Fruit fly (Drosophila melanogaster): ENCODE results near the gene robl22E.

robl22E gene

DNA sequence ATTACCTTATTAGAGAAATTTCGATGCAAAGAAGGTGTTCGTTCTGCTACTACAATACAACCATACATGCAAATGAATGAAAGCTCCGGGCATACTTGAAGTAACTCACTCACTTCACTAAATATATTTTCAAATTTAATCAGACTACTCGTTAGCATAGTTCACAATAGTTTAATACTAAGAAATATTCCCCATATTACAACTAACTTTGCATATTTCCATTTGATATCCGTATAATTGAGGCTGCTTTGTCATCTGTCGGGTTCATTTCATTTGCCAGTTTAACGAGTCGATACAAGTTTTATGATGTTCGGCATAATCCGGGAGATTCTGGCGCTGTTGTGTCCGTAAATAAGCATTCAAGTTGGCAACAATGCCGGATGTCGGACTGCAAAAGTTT lies at the start of gene robl22E:
Gene robl22E (minus strand): TSS at position 101 of the 400 bp plus-strand sequence.
- no peak for TF ChIP-seq Pif1B (GFP tag; optimal IDR thresholded peaks at IDR 0.05)
- no peak for TF ChIP-seq CG34367 (tag; optimal IDR thresholded peaks at IDR 0.05)
- TF ChIP-seq CG10348 (GFP tag; IDR thresholded peaks at IDR 0.05), result no peak
- TF ChIP-seq CG17806 (tag; optimal IDR thresholded peaks at IDR 0.05), result no peak
- TF ChIP-seq CG14655 (GFP tag; optimal IDR thresholded peaks at IDR 0.05), result no peak
- no peak for TF ChIP-seq CG32121 (GFP tag; IDR thresholded peaks at IDR 0.05)
- TF ChIP-seq CG9948 (tag; optimal IDR thresholded peaks at IDR 0.05), result no peak
- no peak for TF ChIP-seq CG15710 (tag; optimal IDR thresholded peaks at IDR 0.05)
- no peak for TF ChIP-seq Snoo (tag; optimal IDR thresholded peaks at IDR 0.05)
- no peak for TF ChIP-seq gl (tag; optimal IDR thresholded peaks at IDR 0.05)
- no peak for TF ChIP-seq fd96Ca (GFP tag; IDR thresholded peaks at IDR 0.05)
- no peak for TF ChIP-seq Ets98B (GFP tag; IDR thresholded peaks at IDR 0.05)
- no peak for TF ChIP-seq rn (GFP tag; IDR thresholded peaks at IDR 0.05)

DNA sequence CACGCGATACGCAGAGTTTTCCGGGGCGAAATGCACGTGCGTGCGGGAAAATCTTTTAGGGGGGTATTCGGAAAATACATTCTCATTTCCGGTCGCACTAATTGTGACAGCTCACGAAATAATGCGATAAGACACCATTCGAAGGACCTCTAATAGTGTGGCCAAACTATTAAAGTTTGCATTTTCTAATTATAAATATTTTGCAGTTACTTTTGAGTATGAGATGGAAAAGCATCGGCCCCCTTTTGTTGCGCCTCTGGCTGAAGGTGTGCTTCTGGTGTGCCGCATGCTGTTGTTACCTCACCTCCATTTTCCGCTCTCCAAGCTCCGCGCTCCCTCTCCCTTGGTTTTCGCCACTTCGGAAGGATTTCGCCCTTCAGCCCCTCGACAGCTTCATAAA lies 23.6 kb upstream of the robl22E start:
- no peak for TF ChIP-seq EcR (GFP tag; optimal IDR thresholded peaks at IDR 0.05)
- 0 out of 3 replicates have a peak, but pooled peaks have one; percentile 11 for TF ChIP-seq fd96Ca (GFP tag; IDR thresholded peaks at IDR 0.05)

- TF ChIP-seq fd96Ca (GFP tag; IDR thresholded peaks at IDR 0.05), result no peak
- TF ChIP-seq CG15710 (tag; optimal IDR thresholded peaks at IDR 0.05), result no peak
- no peak for TF ChIP-seq D1 (tag; optimal IDR thresholded peaks at IDR 0.05)
- TF ChIP-seq CG13204 (GFP tag; optimal IDR thresholded peaks at IDR 0.05), result no peak
- no peak for TF ChIP-seq CG32121 (GFP tag; IDR thresholded peaks at IDR 0.05)
- no peak for TF ChIP-seq rn (GFP tag; IDR thresholded peaks at IDR 0.05)
- TF ChIP-seq CG8301 (tag; optimal IDR thresholded peaks at IDR 0.05), result no peak
- no peak for TF ChIP-seq CG8159 (tag; optimal IDR thresholded peaks at IDR 0.05)
- TF ChIP-seq CG10348 (GFP tag; IDR thresholded peaks at IDR 0.05), result no peak
- TF ChIP-seq CG14655 (GFP tag; optimal IDR thresholded peaks at IDR 0.05), result no peak
- no peak for TF ChIP-seq Pif1A (GFP tag; optimal IDR thresholded peaks at IDR 0.05)
- TF ChIP-seq EcR (GFP tag; optimal IDR thresholded peaks at IDR 0.05), result no peak
- TF ChIP-seq CG34367 (tag; optimal IDR thresholded peaks at IDR 0.05), result no peak
- no peak for TF ChIP-seq CG4496 (GFP tag; IDR thresholded peaks at IDR 0.05)
- no peak for TF ChIP-seq CG9948 (tag; optimal IDR thresholded peaks at IDR 0.05)
- no peak for TF ChIP-seq Snoo (tag; optimal IDR thresholded peaks at IDR 0.05)
- no peak for TF ChIP-seq Pif1B (GFP tag; optimal IDR thresholded peaks at IDR 0.05)
- TF ChIP-seq CG12605 (GFP tag; IDR thresholded peaks at IDR 0.05), result no peak
- no peak for TF ChIP-seq CG17806 (tag; optimal IDR thresholded peaks at IDR 0.05)
- TF ChIP-seq gl (tag; optimal IDR thresholded peaks at IDR 0.05), result no peak
These were observed 20.9 kb upstream of the robl22E start, which contains the start of gene eys for dm6 chr2L:2311449-2311848. Gene eys (plus strand): TSS chr2L:2311680.

dm6 chr2L:2307648-2308047 lies 17.1 kb upstream of the robl22E start, which contains the start of gene CG16995:
Gene CG16995 (plus strand): TSS chr2L:2307948.
- TF ChIP-seq CG17806 (tag; optimal IDR thresholded peaks at IDR 0.05) (no peak), CG14655 (GFP tag; optimal IDR thresholded peaks at IDR 0.05) (no peak), CG4496 (GFP tag; IDR thresholded peaks at IDR 0.05) (no peak), CG13204 (GFP tag; optimal IDR thresholded peaks at IDR 0.05) (no peak), Snoo (tag; optimal IDR thresholded peaks at IDR 0.05) (no peak), Ets98B (GFP tag; IDR thresholded peaks at IDR 0.05) (no peak)

DNA sequence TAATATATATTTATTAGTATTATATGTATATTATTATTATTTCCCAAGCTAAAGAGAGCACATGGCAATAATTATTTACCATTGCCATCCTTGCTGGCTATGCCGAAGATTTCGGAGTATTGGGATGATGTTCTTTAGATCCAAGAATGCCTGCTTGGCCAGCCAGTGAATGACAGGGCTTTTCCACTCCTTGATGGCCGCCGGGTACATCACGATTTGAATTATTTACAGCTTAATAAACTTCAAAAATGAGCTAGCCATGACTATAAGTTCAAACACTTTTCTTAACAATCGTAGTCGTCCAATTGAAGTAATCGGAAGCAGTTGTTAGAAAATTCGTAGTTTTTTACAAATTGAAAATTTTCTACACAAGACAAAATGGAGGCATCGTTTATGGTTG lies 9.3 kb upstream of the robl22E start, which contains the start of gene CG31949:
Gene CG31949 (plus strand): TSS at position 301 of the 400 bp plus-strand sequence.
- no peak for TF ChIP-seq Ets98B (GFP tag; IDR thresholded peaks at IDR 0.05)
- no peak for TF ChIP-seq CG8159 (tag; optimal IDR thresholded peaks at IDR 0.05)
- TF ChIP-seq fd96Ca (GFP tag; IDR thresholded peaks at IDR 0.05), result no peak

- TF ChIP-seq CG15710 (tag; optimal IDR thresholded peaks at IDR 0.05) (no peak), CG8159 (tag; optimal IDR thresholded peaks at IDR 0.05) (no peak)
These were observed 1.2 kb downstream of the robl22E start, which contains the start of gene CG17237 for dm6 chr2L:2289316-2289715. Gene CG17237 (minus strand): TSS chr2L:2289416.

dm6 chr2L:2287807-2288206 lies 2.7 kb downstream of the robl22E start, which contains the start of gene CG42658:
Gene CG42658 (minus strand): TSS chr2L:2287907.
- TF ChIP-seq CG8301 (tag; optimal IDR thresholded peaks at IDR 0.05), result no peak
- no peak for TF ChIP-seq CG12605 (GFP tag; IDR thresholded peaks at IDR 0.05)
- TF ChIP-seq EcR (GFP tag; optimal IDR thresholded peaks at IDR 0.05), result no peak
- no peak for TF ChIP-seq CG8159 (tag; optimal IDR thresholded peaks at IDR 0.05)
- no peak for TF ChIP-seq CG9948 (tag; optimal IDR thresholded peaks at IDR 0.05)
- TF ChIP-seq Snoo (tag; optimal IDR thresholded peaks at IDR 0.05), result no peak
- TF ChIP-seq Pif1A (GFP tag; optimal IDR thresholded peaks at IDR 0.05), result no peak
- TF ChIP-seq CG32121 (GFP tag; IDR thresholded peaks at IDR 0.05), result no peak
- no peak for TF ChIP-seq CG17806 (tag; optimal IDR thresholded peaks at IDR 0.05)
- TF ChIP-seq CG13204 (GFP tag; optimal IDR thresholded peaks at IDR 0.05), result no peak
- TF ChIP-seq gl (tag; optimal IDR thresholded peaks at IDR 0.05), result no peak

dm6 chr2L:2286773-2287172 lies 3.8 kb downstream of the robl22E start, which contains the start of gene CG31681:
Gene CG31681 (minus strand): TSS chr2L:2286873.
- TF ChIP-seq EcR (GFP tag; optimal IDR thresholded peaks at IDR 0.05), result no peak
